Worm (Caenorhabditis elegans): ENCODE measurements around the gene srz-14.

The srz-14 gene

ce11 chrV:16225524-16226116 is 42.2 kb downstream of the srz-14 start (continued):
- peak; percentile 77 for TF ChIP-seq dox-1 (GFP tag; IDR thresholded peaks at IDR 0.05)
- TF ChIP-seq hmg-20 (GFP tag; IDR thresholded peaks at IDR 0.05), result no peak
- no peak for TF ChIP-seq him-1 (tag; optimal IDR thresholded peaks at IDR 0.05)
- TF ChIP-seq unc-62 (GFP tag; optimal IDR thresholded peaks at IDR 0.05), result no peak
- no peak for TF ChIP-seq lir-1 (GFP tag; conservative IDR thresholded peaks at IDR 0.05)
- no peak for TF ChIP-seq let-607 (tag; optimal IDR thresholded peaks at IDR 0.05)
- TF ChIP-seq efl-1 (GFP tag; optimal IDR thresholded peaks at IDR 0.05), result no peak
- TF ChIP-seq dpff-1 (tag; optimal IDR thresholded peaks at IDR 0.05), result no peak
- no peak for TF ChIP-seq ceh-27 (GFP tag; optimal IDR thresholded peaks at IDR 0.05)
- no peak for TF ChIP-seq egl-18 (GFP tag; IDR thresholded peaks at IDR 0.05)
- TF ChIP-seq unc-130 (GFP tag; optimal IDR thresholded peaks at IDR 0.05), result peak; percentile 13
- TF ChIP-seq Y53F4B.3 (GFP tag; IDR thresholded peaks at IDR 0.05), result no peak
- peak; percentile 73 for TF ChIP-seq madf-6 (GFP tag; IDR thresholded peaks at IDR 0.05)
- TF ChIP-seq Y53G8AR.9 (GFP tag; conservative IDR thresholded peaks at IDR 0.05), result 0 out of 2 replicates have a peak, but pooled peaks have one; percentile 44
- TF ChIP-seq B0035.1 (tag; optimal IDR thresholded peaks at IDR 0.05), result no peak
- no peak for TF ChIP-seq mes-4 (tag; optimal IDR thresholded peaks at IDR 0.05)
- no peak for TF ChIP-seq let-526 (GFP tag; IDR thresholded peaks at IDR 0.05)
- TF ChIP-seq Y56A3A.18 (GFP tag; IDR thresholded peaks at IDR 0.05), result 0 out of 2 replicates have a peak, but pooled peaks have one; percentile 40
- peak; percentile 27 for TF ChIP-seq ztf-18 (tag; optimal IDR thresholded peaks at IDR 0.05)
- no peak for TF ChIP-seq lag-1 (GFP tag; IDR thresholded peaks at IDR 0.05)
- TF ChIP-seq F37B4.10 (GFP tag; IDR thresholded peaks at IDR 0.05), result no peak
- peak; percentile 21 for TF ChIP-seq B0261.1 (tag; optimal IDR thresholded peaks at IDR 0.05)
- TF ChIP-seq athp-1 (tag; optimal IDR thresholded peaks at IDR 0.05), result no peak
- TF ChIP-seq rec-8 (tag; optimal IDR thresholded peaks at IDR 0.05), result no peak
- TF ChIP-seq ceh-91 (GFP tag; IDR thresholded peaks at IDR 0.05), result no peak
- no peak for TF ChIP-seq bed-1 (GFP tag; IDR thresholded peaks at IDR 0.05)
- peak; percentile 91 for TF ChIP-seq hmg-1.2 (GFP tag; IDR thresholded peaks at IDR 0.05)
- TF ChIP-seq ceh-79 (tag; optimal IDR thresholded peaks at IDR 0.05), result no peak
- peak; percentile 92 for TF ChIP-seq snpc-1.1 (tag; optimal IDR thresholded peaks at IDR 0.05; ENCODE audit: insufficient read depth)
- no peak for TF ChIP-seq snpc-1.3 (tag; optimal IDR thresholded peaks at IDR 0.05; ENCODE audit: insufficient read depth)
- TF ChIP-seq F22D6.2 (tag; optimal IDR thresholded peaks at IDR 0.05), result no peak
- no peak for TF ChIP-seq F55B11.4 (tag; optimal IDR thresholded peaks at IDR 0.05; ENCODE audit: borderline replicate concordance, insufficient read depth)
- TF ChIP-seq nhr-80 (tag; optimal IDR thresholded peaks at IDR 0.05), result no peak
- 0 out of 2 replicates have a peak, but pooled peaks have one; percentile 28 for TF ChIP-seq egrh-3 (GFP tag; IDR thresholded peaks at IDR 0.05)
- TF ChIP-seq cebp-1 (GFP tag; IDR thresholded peaks at IDR 0.05), result no peak
- no peak for TF ChIP-seq cebp-1 (tag; optimal IDR thresholded peaks at IDR 0.05)
- no peak for TF ChIP-seq F10E7.11 (tag; optimal IDR thresholded peaks at IDR 0.05)
- peak; percentile 21 for TF ChIP-seq lsy-27 (tag; optimal IDR thresholded peaks at IDR 0.05; ENCODE audit: borderline replicate concordance, insufficient read depth)
- TF ChIP-seq zfh-2 (GFP tag; conservative IDR thresholded peaks at IDR 0.05), result 0 out of 2 replicates have a peak, but pooled peaks have one; percentile 20
- TF ChIP-seq egl-44 (GFP tag; IDR thresholded peaks at IDR 0.05), result 0 out of 2 replicates have a peak, but pooled peaks have one; percentile 52
